Worm (Caenorhabditis elegans) whole organism, L2 larva: ENCODE results near the gene C35A11.2.

ENCODE experiments used
- F13H6.1 ChIP-seq: sonication (generic microtip); optimal IDR thresholded peaks from 2 replicates; lab custom pipeline; 2016; ENCODE audit warnings: missing genetic modification characterization, missing compliant biosample characterization
- alr-1 ChIP-seq: fragments of 150-350 bp; optimal IDR thresholded peaks from 2 replicates; lab custom pipeline; 2014; ENCODE audit warnings: missing biosample characterization, missing genetic modification characterization
- egl-27 ChIP-seq: sonication (generic microtip); optimal IDR thresholded peaks from 3 replicates; lab custom pipeline; 2017; ENCODE audit warnings: missing biosample characterization, missing genetic modification reagents, missing genetic modification characterization
- elt-3 ChIP-seq: sonication (generic microtip); optimal IDR thresholded peaks from 2 replicates; lab custom pipeline; 2017; ENCODE audit warnings: missing biosample characterization, missing genetic modification characterization
- fos-1 ChIP-seq: fragments of 150-350 bp; optimal IDR thresholded peaks from 2 replicates; lab custom pipeline; 2014; ENCODE audit warnings: missing biosample characterization, missing genetic modification characterization
- lin-13 ChIP-seq: fragments of 150-350 bp; optimal IDR thresholded peaks from 2 replicates; lab custom pipeline; 2014; ENCODE audit warnings: missing biosample characterization, missing genetic modification reagents, missing genetic modification characterization
- lsy-2 ChIP-seq, 2 experiments: fragments of 150-350 bp in 1 of 2; sonication (generic microtip) in 1 of 2; optimal IDR thresholded peaks; 2 replicates each; lab custom pipeline; 2014 to 2017; ENCODE audit warnings: missing biosample characterization in 2 of 2, missing genetic modification characterization in 2 of 2
- nhr-129 ChIP-seq: fragments of 150-350 bp; optimal IDR thresholded peaks from 2 replicates; lab custom pipeline; 2014; ENCODE audit warnings: missing biosample characterization, missing genetic modification characterization
- nhr-237 ChIP-seq: fragments of 150-350 bp; optimal IDR thresholded peaks from 2 replicates; lab custom pipeline; 2014; ENCODE audit warnings: missing biosample characterization, missing genetic modification characterization
- ztf-1 ChIP-seq: fragments of 200-800 bp; sonication (Bioruptor generic); conservative IDR thresholded peaks from 2 replicates; pipeline ENCODE4 v1.3.6; 2022; ENCODE audit warnings: missing genetic modification characterization, missing compliant biosample characterization
- ztf-11 ChIP-seq: sonication (generic microtip); optimal IDR thresholded peaks from 2 replicates; lab custom pipeline; 2017; ENCODE audit warnings: missing biosample characterization, missing genetic modification characterization
- ztf-4 ChIP-seq: fragments of 150-350 bp; optimal IDR thresholded peaks from 2 replicates; lab custom pipeline; 2014; ENCODE audit warnings: missing biosample characterization, missing genetic modification characterization

DNA sequence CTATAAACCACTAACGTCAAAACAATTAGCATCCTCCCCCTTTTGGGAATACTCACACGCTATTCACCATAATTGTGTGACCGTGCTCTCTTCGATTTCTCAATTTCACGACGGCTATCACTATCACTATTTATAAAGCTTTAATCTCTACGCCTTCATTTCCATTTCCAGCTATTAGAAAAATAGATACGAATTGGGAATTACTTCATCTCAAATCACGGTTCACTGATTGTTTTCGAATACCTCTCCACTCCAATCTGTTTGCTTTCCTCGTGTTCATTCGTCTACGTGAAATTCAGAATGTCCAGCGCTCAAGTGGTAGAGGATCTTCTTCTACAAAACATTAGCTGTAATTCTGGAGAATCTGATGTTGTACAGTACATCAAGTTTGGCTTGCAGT, 49.2 kb upstream of the C35A11.2 start, which contains the start of gene srg-29:
- no peak for TF ChIP-seq ztf-1 (GFP tag; lab: Robert Waterston, UW)
- no peak for TF ChIP-seq ztf-11 (tag; lab: Kevin White, UChicago)
- TF ChIP-seq ztf-4 (tag; lab: Kevin White, UChicago) = no peak
- no peak for TF ChIP-seq nhr-129 (tag; lab: Kevin White, UChicago)
- TF ChIP-seq lin-13 (GFP tag; lab: Kevin White, UChicago) = no peak
- TF ChIP-seq F13H6.1 (tag; lab: Kevin White, UChicago) = no peak
- no peak for TF ChIP-seq egl-27 (tag; lab: Kevin White, UChicago)
- no peak for TF ChIP-seq fos-1
- no peak for TF ChIP-seq nhr-237 (tag; lab: Kevin White, UChicago)
- no peak for TF ChIP-seq elt-3 (tag; lab: Kevin White, UChicago)
- TF ChIP-seq alr-1 (tag; lab: Kevin White, UChicago) = no peak
- no peak for TF ChIP-seq lsy-2 (tag; optimal IDR thresholded peaks at IDR 0.05; lab: Kevin White, UChicago)
